Fruit fly (Drosophila melanogaster): ENCODE results near the gene pHCl-2.

DNA sequence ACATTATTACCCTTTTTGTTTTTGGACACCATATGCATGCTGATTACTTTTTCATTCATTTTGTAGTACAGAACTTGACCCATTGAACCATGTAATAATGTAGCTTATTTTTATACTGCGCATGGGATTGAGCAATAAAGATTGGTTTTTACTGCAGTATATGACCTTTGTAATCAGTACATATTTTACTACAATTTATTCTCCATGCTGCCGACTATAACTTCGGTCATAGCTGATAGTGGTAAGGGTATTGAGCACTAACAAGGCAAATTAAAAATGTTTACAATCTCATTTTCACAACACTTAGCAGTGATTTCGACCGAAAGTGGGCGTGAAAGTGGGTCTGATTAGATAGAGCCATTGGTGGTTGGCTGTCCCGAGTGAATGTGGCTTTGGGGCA, 1.3 kb upstream of the pHCl-2 start:
- TF ChIP-seq dac (GFP tag; optimal IDR thresholded peaks at IDR 0.05) (no peak), CG32006 (GFP tag; optimal IDR thresholded peaks at IDR 0.05) (no peak), eg (GFP tag; IDR thresholded peaks at IDR 0.05) (no peak), Sox15 (GFP tag; optimal IDR thresholded peaks at IDR 0.05) (no peak), OdsH (GFP tag; optimal IDR thresholded peaks at IDR 0.05) (no peak), topi (GFP tag; optimal IDR thresholded peaks at IDR 0.05) (no peak), Lpt (GFP tag; optimal IDR thresholded peaks at IDR 0.05) (no peak), Ets21C (GFP tag; optimal IDR thresholded peaks at IDR 0.05) (no peak), Met (GFP tag; optimal IDR thresholded peaks at IDR 0.05) (no peak), CG7368 (GFP tag; optimal IDR thresholded peaks at IDR 0.05) (no peak), Blimp-1 (GFP tag; optimal IDR thresholded peaks at IDR 0.05) (no peak), fd59A (GFP tag; optimal IDR thresholded peaks at IDR 0.05) (no peak), net (GFP tag; optimal IDR thresholded peaks at IDR 0.05) (no peak), Eip75B (GFP tag; optimal IDR thresholded peaks at IDR 0.05) (no peak)
